Fruit fly (Drosophila melanogaster) Kc167 (cell line): ENCODE results near the gene CG44329.

Source experiments
- Myc ChIP-seq: fragments of >200 bp; optimal IDR thresholded peaks from 2 replicates; lab custom pipeline; 2017; ENCODE audit warnings: missing external identifiers
- Sin3A ChIP-seq: fragments of >200 bp; optimal IDR thresholded peaks from 2 replicates; lab custom pipeline; 2018; ENCODE audit warnings: missing external identifiers
- h ChIP-seq: fragments of >200 bp; optimal IDR thresholded peaks from 3 replicates; lab custom pipeline; 2018; ENCODE audit warnings: missing external identifiers
- insv ChIP-seq: fragments of >200 bp; optimal IDR thresholded peaks from 3 replicates; lab custom pipeline; 2018; ENCODE audit warnings: missing external identifiers
- psq ChIP-seq: fragments of >200 bp; optimal IDR thresholded peaks from 2 replicates; lab custom pipeline; 2017; ENCODE audit warnings: missing external identifiers
- ttk ChIP-seq: sonication (Bioruptor generic); optimal IDR thresholded peaks from 2 replicates; lab custom pipeline; 2017; ENCODE audit warnings: missing external identifiers

CG44329 gene

dm6 chrX:5791840-5792239 lies 20.9 kb downstream of the CG44329 start, which contains the start of gene CG12239:
TSS of gene CG12239 (plus strand) at chrX:5792140.
- TF ChIP-seq insv (lab: Kevin White, UChicago), result no peak
- TF ChIP-seq Sin3A (lab: Kevin White, UChicago), result no peak
- no peak for TF ChIP-seq h
- TF ChIP-seq Myc (lab: Kevin White, UChicago), result no peak
- no peak for TF ChIP-seq ttk (lab: Kevin White, UChicago)
- TF ChIP-seq psq (lab: Kevin White, UChicago), result no peak

dm6 chrX:5789187-5789586 lies 23.6 kb downstream of the CG44329 start, which contains the start of gene CG15767:
TSS of gene CG15767 (plus strand) at chrX:5789487.
- TF ChIP-seq insv (lab: Kevin White, UChicago) (no peak), psq (lab: Kevin White, UChicago) (no peak), Sin3A (lab: Kevin White, UChicago) (no peak), h (no peak), Myc (lab: Kevin White, UChicago) (no peak), ttk (lab: Kevin White, UChicago) (no peak)

- TF ChIP-seq insv (lab: Kevin White, UChicago) (no peak), psq (lab: Kevin White, UChicago) (no peak)
These were observed 26.2 kb downstream of the CG44329 start for dm6 chrX:5786559-5786958.

DNA sequence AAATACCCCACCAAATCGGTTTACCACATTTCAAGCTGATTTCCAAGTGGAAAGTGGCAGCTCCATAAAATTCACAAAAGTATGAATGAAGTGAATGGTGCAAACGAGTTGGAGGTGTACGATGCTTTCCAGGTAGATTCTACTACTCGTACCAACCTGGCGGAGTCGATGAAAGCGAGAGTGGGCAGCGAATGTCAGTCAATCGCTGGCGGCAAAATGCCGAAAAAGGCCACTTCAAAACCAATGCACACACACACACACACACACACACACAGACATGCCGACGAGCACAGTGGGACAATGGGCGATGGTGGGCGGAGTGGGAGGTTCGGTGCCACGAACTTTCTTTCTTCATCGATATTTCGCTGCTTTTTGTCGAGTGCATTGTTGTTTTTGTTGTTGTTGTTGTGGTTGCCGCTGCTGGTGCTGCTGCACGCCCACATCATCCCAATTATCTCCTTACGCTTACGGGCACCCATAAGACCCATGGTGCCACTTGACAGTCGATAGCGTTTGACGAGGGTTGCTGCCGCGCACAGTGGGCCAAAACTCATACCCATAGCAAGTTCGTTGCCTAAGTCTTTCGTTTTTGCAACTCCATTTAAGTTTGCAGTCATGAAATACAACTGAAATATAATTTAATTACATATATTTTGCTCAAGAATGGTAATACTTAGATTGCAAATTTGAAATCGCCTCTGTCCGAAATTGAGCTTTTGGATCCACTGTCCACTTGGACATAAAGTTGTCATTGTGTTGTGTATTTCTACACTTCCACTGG lies 29.3 kb downstream of the CG44329 start:
- no peak for TF ChIP-seq ttk (lab: Kevin White, UChicago)
- TF ChIP-seq Sin3A (lab: Kevin White, UChicago), result no peak
- no peak for TF ChIP-seq Myc (lab: Kevin White, UChicago)
- no peak for TF ChIP-seq insv (lab: Kevin White, UChicago)
- no peak for TF ChIP-seq h
- no peak for TF ChIP-seq psq (lab: Kevin White, UChicago)

dm6 chrX:5781520-5781919 lies 31.3 kb downstream of the CG44329 start, which contains the start of gene CG3108:
TSS of gene CG3108 (minus strand) at chrX:5781620.
- TF ChIP-seq ttk (lab: Kevin White, UChicago), result no peak
- no peak for TF ChIP-seq psq (lab: Kevin White, UChicago)
- no peak for TF ChIP-seq h
- TF ChIP-seq Sin3A (lab: Kevin White, UChicago), result no peak
- no peak for TF ChIP-seq Myc (lab: Kevin White, UChicago)
- TF ChIP-seq insv (lab: Kevin White, UChicago), result no peak

DNA sequence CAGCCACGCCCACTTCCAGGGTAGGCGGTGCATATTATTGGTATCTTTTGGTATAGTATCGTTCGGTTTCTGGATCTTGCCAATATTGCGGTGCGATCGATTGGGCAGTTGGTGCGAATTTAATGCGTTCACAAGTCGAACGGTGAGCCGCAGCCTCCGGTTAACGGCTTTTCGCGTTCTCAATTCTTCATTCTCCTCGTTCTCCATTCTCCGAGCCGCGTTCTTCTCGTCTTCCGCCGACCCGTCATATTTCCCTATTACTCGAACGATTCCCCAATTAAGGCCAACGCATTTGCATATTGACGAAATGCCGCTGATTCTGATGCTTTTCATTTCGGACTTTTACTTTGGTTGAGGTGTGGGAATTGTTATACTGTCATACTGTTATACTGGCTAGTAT lies 36.2 kb downstream of the CG44329 start, which contains the start of gene CG42264:
Gene CG42264 (minus strand): TSS at position 101 of the 400 bp plus-strand sequence.
- TF ChIP-seq Sin3A (lab: Kevin White, UChicago) (no peak), ttk (lab: Kevin White, UChicago) (no peak), Myc (lab: Kevin White, UChicago) (no peak), h (no peak), psq (lab: Kevin White, UChicago) (no peak), insv (lab: Kevin White, UChicago) (no peak)

DNA sequence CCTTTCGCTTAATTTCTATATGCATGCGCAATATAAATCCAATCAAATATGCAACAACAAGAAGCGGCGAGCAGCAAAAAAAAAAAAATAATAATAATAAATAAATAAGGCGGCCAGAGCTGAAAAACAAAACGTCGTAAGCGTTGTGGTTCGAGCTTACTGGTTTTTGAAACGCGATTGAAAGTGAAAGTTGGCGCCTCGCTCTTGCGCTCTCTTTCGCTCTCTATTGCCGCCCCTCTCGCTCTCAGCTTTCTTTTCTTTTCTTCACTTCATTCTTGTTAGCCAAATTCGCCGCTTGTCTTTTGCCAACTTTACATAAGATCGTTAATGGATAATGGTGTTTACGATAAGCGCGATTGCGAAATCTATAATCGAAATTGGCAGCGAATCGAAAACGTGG lies 40.4 kb downstream of the CG44329 start:
- TF ChIP-seq psq (lab: Kevin White, UChicago), result no peak
- TF ChIP-seq h, result no peak
- no peak for TF ChIP-seq insv (lab: Kevin White, UChicago)
- TF ChIP-seq Myc (lab: Kevin White, UChicago), result no peak
- no peak for TF ChIP-seq Sin3A (lab: Kevin White, UChicago)
- no peak for TF ChIP-seq ttk (lab: Kevin White, UChicago)

- TF ChIP-seq Sin3A (lab: Kevin White, UChicago) (no peak), h (no peak), psq (lab: Kevin White, UChicago) (no peak), Myc (lab: Kevin White, UChicago) (no peak), ttk (lab: Kevin White, UChicago) (no peak)
These were observed 42.0 kb downstream of the CG44329 start, which contains the start of gene CG3097 for dm6 chrX:5770730-5771181. TSS of gene CG3097 (minus strand) at chrX:5770780.

DNA sequence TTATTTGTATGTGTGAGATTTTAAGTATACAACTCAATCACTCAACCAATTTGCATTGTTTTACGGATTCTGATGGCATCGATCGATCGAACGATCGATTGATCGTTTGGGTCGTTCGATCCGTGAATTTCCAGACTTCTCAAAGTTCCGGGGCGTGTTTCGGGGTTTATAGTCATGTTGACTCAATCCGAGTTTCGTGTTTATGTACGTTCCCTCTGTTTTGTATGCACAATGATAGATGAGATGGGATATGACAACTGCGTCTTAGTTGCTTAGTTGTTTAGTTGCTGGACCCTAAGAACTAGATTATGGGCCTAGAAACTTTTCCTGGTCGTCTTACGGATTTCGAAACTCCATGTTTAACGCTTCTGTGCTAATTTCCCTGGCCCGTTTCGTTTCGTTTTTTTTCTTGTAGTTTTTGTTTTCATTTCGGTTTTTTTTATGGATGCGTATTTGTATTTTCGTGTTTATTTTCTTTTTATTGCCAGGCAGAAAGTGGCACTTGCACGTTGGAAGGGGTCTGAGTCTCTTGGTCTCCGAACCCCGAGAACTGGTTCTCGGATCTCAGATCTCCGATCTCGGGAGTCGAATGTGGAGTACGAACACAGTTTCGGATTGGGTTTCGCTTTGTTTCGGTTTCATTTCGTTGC lies 44.0 kb downstream of the CG44329 start:
- TF ChIP-seq Myc (lab: Kevin White, UChicago) (no peak), Sin3A (lab: Kevin White, UChicago) (no peak), ttk (lab: Kevin White, UChicago) (no peak), insv (lab: Kevin White, UChicago) (no peak), psq (lab: Kevin White, UChicago) (no peak), h (no peak)

dm6 chrX:5766732-5767131 lies 46.0 kb downstream of the CG44329 start:
- TF ChIP-seq psq (lab: Kevin White, UChicago) (no peak), insv (lab: Kevin White, UChicago) (no peak)

dm6 chrX:5764001-5764892 lies 48.5 kb downstream of the CG44329 start, which contains the start of the genes MAPk-Ak2 and CG42699:
TSS of gene MAPk-Ak2 (minus strand) at chrX:5764203.
TSS of gene CG42699 (plus strand) at chrX:5764553.
- no peak for TF ChIP-seq Sin3A (lab: Kevin White, UChicago)
- TF ChIP-seq insv (lab: Kevin White, UChicago), result no peak
- no peak for TF ChIP-seq psq (lab: Kevin White, UChicago)
- TF ChIP-seq h, result no peak
- no peak for TF ChIP-seq ttk (lab: Kevin White, UChicago)
- TF ChIP-seq Myc (lab: Kevin White, UChicago), result no peak
